Worm (Caenorhabditis elegans) whole organism, mixed stage, embryonic: ENCODE data around the gene gldi-4.

Experiments used
- ceh-39 ChIP-seq: fragments of 150-350 bp; optimal IDR thresholded peaks from 2 replicates; lab custom pipeline; 2014; ENCODE audit warnings: missing biosample characterization, missing genetic modification characterization
- elt-3 ChIP-seq: fragments of 150-350 bp; optimal IDR thresholded peaks from 2 replicates; lab custom pipeline; 2014; ENCODE audit warnings: missing biosample characterization, missing genetic modification characterization
- flh-1 ChIP-seq: fragments of 200-800 bp; sonication (Bioruptor generic); optimal IDR thresholded peaks from 2 replicates; lab custom pipeline; 2018; ENCODE audit warnings: mild to moderate bottlenecking, missing genetic modification characterization, moderate library complexity, missing compliant biosample characterization
- ham-2 ChIP-seq: fragments of 200-800 bp; sonication (Bioruptor generic); optimal IDR thresholded peaks from 2 replicates; lab custom pipeline; 2018; ENCODE audit warnings: mild to moderate bottlenecking, missing genetic modification characterization, missing compliant biosample characterization
- lin-13 ChIP-seq: fragments of 150-350 bp; optimal IDR thresholded peaks from 2 replicates; lab custom pipeline; 2014; ENCODE audit warnings: missing biosample characterization, missing genetic modification characterization
- lsy-2 ChIP-seq: fragments of 150-350 bp; optimal IDR thresholded peaks from 2 replicates; lab custom pipeline; 2014; ENCODE audit warnings: missing biosample characterization, missing genetic modification characterization
- mep-1 ChIP-seq: fragments of 150-350 bp; optimal IDR thresholded peaks from 2 replicates; lab custom pipeline; 2017; ENCODE audit warnings: missing biosample characterization, missing genetic modification reagents, missing genetic modification characterization, inconsistent platforms
- nhr-12 ChIP-seq: fragments of 150-350 bp; optimal IDR thresholded peaks from 2 replicates; lab custom pipeline; 2014; ENCODE audit warnings: missing biosample characterization, missing genetic modification characterization
- nhr-237 ChIP-seq: fragments of 150-350 bp; optimal IDR thresholded peaks from 2 replicates; lab custom pipeline; 2014; ENCODE audit warnings: missing biosample characterization, missing genetic modification characterization
- nhr-28 ChIP-seq: fragments of 150-350 bp; optimal IDR thresholded peaks from 2 replicates; lab custom pipeline; 2014; ENCODE audit warnings: missing biosample characterization, missing genetic modification characterization
- nhr-76 ChIP-seq: sonication (generic microtip); optimal IDR thresholded peaks from 2 replicates; lab custom pipeline; 2017; ENCODE audit warnings: missing biosample characterization, missing genetic modification characterization
- unc-39 ChIP-seq: fragments of 150-350 bp; optimal IDR thresholded peaks from 2 replicates; lab custom pipeline; 2014; ENCODE audit warnings: missing biosample characterization, missing genetic modification characterization

DNA sequence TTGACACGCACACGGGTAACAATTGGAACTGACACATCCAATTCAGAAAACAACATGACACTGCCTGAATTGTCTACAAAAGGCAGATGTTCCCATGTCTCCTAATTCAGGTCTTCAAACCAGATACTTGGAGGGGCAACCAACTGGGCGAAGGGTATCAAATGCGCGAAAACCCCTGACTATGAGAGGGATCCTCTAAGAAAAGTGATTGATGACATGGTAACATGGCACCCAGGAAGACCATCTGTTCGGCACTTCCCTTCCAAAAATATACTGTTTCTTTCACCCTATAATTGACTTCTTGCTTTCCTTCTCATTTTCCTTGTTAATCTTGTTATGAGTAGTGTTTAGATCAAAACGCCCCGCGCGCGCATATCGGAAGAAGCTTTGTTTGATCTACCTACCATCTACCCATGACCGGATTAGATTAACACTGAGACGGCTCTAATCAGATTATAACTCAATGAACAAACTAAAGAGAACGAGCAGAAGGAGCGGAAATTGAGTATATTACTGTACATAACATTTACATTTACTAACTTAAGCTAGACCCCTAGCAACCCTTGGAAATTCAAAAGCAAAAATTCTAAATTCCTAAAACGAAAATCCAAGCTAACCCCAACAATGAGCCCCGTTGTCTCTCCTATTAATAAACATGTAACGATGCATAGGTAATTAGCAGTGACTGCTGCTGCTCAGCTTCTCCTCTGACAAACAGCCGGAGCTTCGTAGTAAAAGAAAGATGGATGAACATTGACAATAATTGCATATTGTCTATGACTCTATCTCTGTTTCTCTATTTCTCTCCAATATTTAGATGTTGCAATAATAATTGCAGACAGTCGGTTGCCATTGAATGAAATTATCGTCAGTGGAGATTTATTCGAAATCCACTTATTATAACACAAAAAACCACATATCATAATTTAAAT, 32.7 kb upstream of the gldi-4 start:
- TF ChIP-seq unc-39 (no peak), mep-1 (no peak), nhr-28 (no peak), ham-2 (GFP tag; lab: Kevin White, UChicago) (no peak), lin-13 (no peak), nhr-76 (tag; lab: Kevin White, UChicago) (no peak), nhr-237 (no peak), elt-3 (tag; lab: Kevin White, UChicago) (no peak), lsy-2 (no peak), ceh-39 (no peak), nhr-12 (no peak), flh-1 (GFP tag; lab: Kevin White, UChicago) (no peak)
